Worm (Caenorhabditis elegans): Measurements from ENCODE around the gene tag-322.
A peak's percentile ranks its signal among the peaks of the same experiment; 100 is the strongest.

The tag-322 gene

ce11 chrIV:7785506-7786065, at the start of gene tag-322:
Gene tag-322, minus strand, starts transcription at chrIV:7785556.
- TF ChIP-seq mep-1 (tag; optimal IDR thresholded peaks at IDR 0.05) (peak; percentile 64), lin-32 (GFP tag; optimal IDR thresholded peaks at IDR 0.05) (no peak), ceh-43 (GFP tag; optimal IDR thresholded peaks at IDR 0.05) (no peak), ces-1 (GFP tag; optimal IDR thresholded peaks at IDR 0.05) (peak; percentile 15), bed-3 (GFP tag; optimal IDR thresholded peaks at IDR 0.05) (no peak), sem-2 (GFP tag; optimal IDR thresholded peaks at IDR 0.05) (no peak), lsy-2 (tag; optimal IDR thresholded peaks at IDR 0.05) (peak; percentile 41), mls-2 (tag; optimal IDR thresholded peaks at IDR 0.05) (peak; percentile 17), elt-1 (tag; optimal IDR thresholded peaks at IDR 0.05; ENCODE audit: borderline replicate concordance, insufficient read depth) (no peak)

- no peak for TF ChIP-seq mab-5 (tag; optimal IDR thresholded peaks at IDR 0.05)
- no peak for TF ChIP-seq unc-62 (GFP tag; optimal IDR thresholded peaks at IDR 0.05)
- TF ChIP-seq elt-1 (tag; optimal IDR thresholded peaks at IDR 0.05; ENCODE audit: borderline replicate concordance, insufficient read depth): no peak
- TF ChIP-seq flh-1 (GFP tag; optimal IDR thresholded peaks at IDR 0.05): no peak
- no peak for TF ChIP-seq bed-3 (GFP tag; optimal IDR thresholded peaks at IDR 0.05)
- TF ChIP-seq ztf-11 (tag; optimal IDR thresholded peaks at IDR 0.05): no peak
- TF ChIP-seq ces-1 (GFP tag; optimal IDR thresholded peaks at IDR 0.05): no peak
- TF ChIP-seq ham-2 (GFP tag; optimal IDR thresholded peaks at IDR 0.05): no peak
- no peak for TF ChIP-seq blmp-1 (tag; optimal IDR thresholded peaks at IDR 0.05)
- TF ChIP-seq sem-2 (GFP tag; optimal IDR thresholded peaks at IDR 0.05): no peak
- no peak for TF ChIP-seq mls-2 (tag; optimal IDR thresholded peaks at IDR 0.05)
- no peak for TF ChIP-seq sptf-1 (tag; optimal IDR thresholded peaks at IDR 0.05)
- no peak for TF ChIP-seq unc-120 (tag; optimal IDR thresholded peaks at IDR 0.05; ENCODE audit: poor library complexity, severe bottlenecking)
- TF ChIP-seq tbx-8 (GFP tag; optimal IDR thresholded peaks at IDR 0.05): no peak
- TF ChIP-seq pha-4 (tag; optimal IDR thresholded peaks at IDR 0.05): no peak
- no peak for TF ChIP-seq ceh-39 (tag; optimal IDR thresholded peaks at IDR 0.05)
- no peak for TF ChIP-seq ceh-43 (GFP tag; optimal IDR thresholded peaks at IDR 0.05)
- no peak for TF ChIP-seq mep-1 (tag; optimal IDR thresholded peaks at IDR 0.05)
These were observed 49.4 kb upstream of the tag-322 start, which contains the start of gene erp-44.2 for ce11 chrIV:7834625-7835228. Gene erp-44.2, minus strand, starts transcription at chrIV:7834675.

ce11 chrIV:7830151-7830550, 44.8 kb upstream of the tag-322 start, which contains the start of gene mvb-12:
Gene mvb-12, plus strand, starts transcription at chrIV:7830525.
- no peak for TF ChIP-seq bed-3 (GFP tag; optimal IDR thresholded peaks at IDR 0.05)
- TF ChIP-seq unc-62 (GFP tag; optimal IDR thresholded peaks at IDR 0.05): no peak
- TF ChIP-seq ces-1 (GFP tag; optimal IDR thresholded peaks at IDR 0.05): peak; percentile 8
- no peak for TF ChIP-seq ceh-39 (tag; optimal IDR thresholded peaks at IDR 0.05)
- no peak for TF ChIP-seq hlh-1 (tag; optimal IDR thresholded peaks at IDR 0.05)
- TF ChIP-seq tbx-8 (GFP tag; optimal IDR thresholded peaks at IDR 0.05): no peak

ce11 chrIV:7829275-7829938, 44.1 kb upstream of the tag-322 start, which contains the start of gene C06A6.4:
Gene C06A6.4, minus strand, starts transcription at chrIV:7829298.
- TF ChIP-seq lin-13 (tag; optimal IDR thresholded peaks at IDR 0.05) (no peak), unc-62 (GFP tag; optimal IDR thresholded peaks at IDR 0.05) (no peak), nhr-2 (tag; optimal IDR thresholded peaks at IDR 0.05) (no peak), blmp-1 (tag; optimal IDR thresholded peaks at IDR 0.05) (no peak), unc-39 (tag; optimal IDR thresholded peaks at IDR 0.05) (no peak), pha-4 (tag; optimal IDR thresholded peaks at IDR 0.05) (no peak), cnd-1 (tag; optimal IDR thresholded peaks at IDR 0.05) (no peak), mls-2 (tag; optimal IDR thresholded peaks at IDR 0.05) (no peak)

- TF ChIP-seq ceh-39 (tag; optimal IDR thresholded peaks at IDR 0.05) (no peak), lin-13 (tag; optimal IDR thresholded peaks at IDR 0.05) (no peak), hlh-1 (tag; optimal IDR thresholded peaks at IDR 0.05) (no peak), mls-2 (tag; optimal IDR thresholded peaks at IDR 0.05) (no peak), nhr-12 (tag; optimal IDR thresholded peaks at IDR 0.05) (no peak), nhr-237 (tag; optimal IDR thresholded peaks at IDR 0.05) (no peak), mep-1 (tag; optimal IDR thresholded peaks at IDR 0.05) (no peak), lsy-2 (tag; optimal IDR thresholded peaks at IDR 0.05) (no peak), unc-120 (tag; optimal IDR thresholded peaks at IDR 0.05; ENCODE audit: poor library complexity, severe bottlenecking) (no peak)
These were observed 39.3 kb upstream of the tag-322 start for ce11 chrIV:7824649-7825048.

Data from whole organism, mixed stage, embryonic.